Fruit fly (Drosophila melanogaster) whole organism, prepupa: Measurements from ENCODE around the gene gny.

ENCODE experiments used
- Blimp-1 ChIP-seq: fragments of 200-800 bp; sonication (Bioruptor generic); optimal IDR thresholded peaks from 3 replicates; lab custom pipeline; 2017; ENCODE audit warnings: missing biosample characterization, missing genetic modification characterization, mild to moderate bottlenecking, moderate library complexity, missing genetic modification reagents
- CG10669 ChIP-seq: fragments of 200-800 bp; sonication (Bioruptor generic); optimal IDR thresholded peaks from 3 replicates; lab custom pipeline; 2018; ENCODE audit warnings: missing biosample characterization, mild to moderate bottlenecking, missing genetic modification characterization, moderate library complexity
- CG11294 ChIP-seq: fragments of 200-800 bp; sonication (Bioruptor generic); IDR thresholded peaks from 2 replicates; pipeline ENCODE4 v1.3.6; 2022; ENCODE audit warnings: missing biosample characterization, missing genetic modification characterization
- CG11762 ChIP-seq: fragments of 200-800 bp; sonication (Bioruptor generic); optimal IDR thresholded peaks from 3 replicates; lab custom pipeline; 2016; ENCODE audit warnings: missing biosample characterization, missing genetic modification characterization; ENCODE audit not compliant: insufficient read depth
- CG11902 ChIP-seq: fragments of 200-800 bp; sonication (Bioruptor generic); optimal IDR thresholded peaks from 3 replicates; lab custom pipeline; 2016; ENCODE audit warnings: missing biosample characterization, missing genetic modification characterization
- CG15336 ChIP-seq: fragments of 200-800 bp; sonication (Bioruptor generic); IDR thresholded peaks from 2 replicates; pipeline ENCODE4 v1.3.6; 2022; ENCODE audit warnings: missing biosample characterization, missing genetic modification characterization
- CG1621 ChIP-seq: fragments of 200-800 bp; sonication (Bioruptor generic); optimal IDR thresholded peaks from 3 replicates; lab custom pipeline; 2018; ENCODE audit warnings: missing biosample characterization, mild to moderate bottlenecking, missing genetic modification characterization
- CG16779 ChIP-seq: fragments of 200-800 bp; sonication (Bioruptor generic); optimal IDR thresholded peaks from 3 replicates; lab custom pipeline; 2017; ENCODE audit warnings: missing biosample characterization, mild to moderate bottlenecking, missing genetic modification characterization
- CG3032 ChIP-seq: fragments of 200-800 bp; optimal IDR thresholded peaks from 2 replicates; lab custom pipeline; 2019; ENCODE audit warnings: missing biosample characterization, mild to moderate bottlenecking, missing genetic modification characterization, moderate library complexity
- CG31627 ChIP-seq: fragments of 200-800 bp; sonication (Bioruptor generic); optimal IDR thresholded peaks from 3 replicates; lab custom pipeline; 2016; ENCODE audit warnings: missing biosample characterization, missing genetic modification characterization
- CG34406 ChIP-seq: fragments of 200-800 bp; sonication (Bioruptor generic); optimal IDR thresholded peaks from 3 replicates; lab custom pipeline; 2016; ENCODE audit warnings: missing biosample characterization, missing genetic modification characterization
- CG3919 ChIP-seq: fragments of 200-800 bp; sonication (Bioruptor generic); optimal IDR thresholded peaks from 3 replicates; lab custom pipeline; 2016; ENCODE audit warnings: missing biosample characterization, missing genetic modification characterization
- CG4318 ChIP-seq: fragments of 200-800 bp; sonication (Bioruptor generic); optimal IDR thresholded peaks from 3 replicates; lab custom pipeline; 2017; ENCODE audit warnings: missing biosample characterization, mild to moderate bottlenecking, missing genetic modification characterization
- CG6163 ChIP-seq: fragments of 200-800 bp; sonication (Bioruptor generic); IDR thresholded peaks from 3 replicates; pipeline ENCODE4 v1.3.6; 2022; ENCODE audit warnings: missing biosample characterization, missing genetic modification characterization
- CG6276 ChIP-seq: fragments of 200-800 bp; sonication (Bioruptor generic); optimal IDR thresholded peaks from 2 replicates; lab custom pipeline; 2017; ENCODE audit warnings: missing biosample characterization, mild to moderate bottlenecking, missing genetic modification characterization
- CG6792 ChIP-seq: fragments of 200-800 bp; sonication (Bioruptor generic); optimal IDR thresholded peaks from 3 replicates; lab custom pipeline; 2016; ENCODE audit warnings: missing biosample characterization, missing genetic modification characterization
- CG6808 ChIP-seq: fragments of 200-800 bp; sonication (Bioruptor generic); optimal IDR thresholded peaks from 3 replicates; lab custom pipeline; 2017; ENCODE audit warnings: missing biosample characterization, missing genetic modification characterization, mild to moderate bottlenecking, moderate library complexity, missing genetic modification reagents
- CG6854 ChIP-seq: fragments of 200-800 bp; sonication (Bioruptor generic); optimal IDR thresholded peaks from 2 replicates; lab custom pipeline; 2017; ENCODE audit warnings: missing biosample characterization, mild to moderate bottlenecking, missing genetic modification characterization
- CG7368 ChIP-seq: fragments of 200-800 bp; sonication (Bioruptor generic); optimal IDR thresholded peaks from 3 replicates; lab custom pipeline; 2016; ENCODE audit warnings: missing biosample characterization, missing genetic modification characterization
- CG8119 ChIP-seq: fragments of 200-800 bp; sonication (Bioruptor generic); IDR thresholded peaks from 3 replicates; pipeline ENCODE4 v1.3.6; 2022; ENCODE audit warnings: missing biosample characterization, missing genetic modification characterization
- CG8319 ChIP-seq: fragments of 200-800 bp; sonication (Bioruptor generic); optimal IDR thresholded peaks from 3 replicates; lab custom pipeline; 2016; ENCODE audit warnings: missing biosample characterization, missing genetic modification characterization
- CG8632 ChIP-seq: fragments of 200-800 bp; sonication (Bioruptor generic); optimal IDR thresholded peaks from 3 replicates; lab custom pipeline; 2016; ENCODE audit warnings: missing biosample characterization, missing genetic modification characterization
- CG9139 ChIP-seq: fragments of 200-800 bp; sonication (Bioruptor generic); optimal IDR thresholded peaks from 3 replicates; lab custom pipeline; 2017; ENCODE audit warnings: missing biosample characterization, mild to moderate bottlenecking, missing genetic modification characterization
- Eip93F ChIP-seq: fragments of 200-800 bp; sonication (Bioruptor generic); optimal IDR thresholded peaks from 2 replicates; lab custom pipeline; 2016; ENCODE audit warnings: missing biosample characterization, mild to moderate bottlenecking, missing genetic modification characterization
- Gug ChIP-seq: fragments of 200-800 bp; sonication (Bioruptor generic); IDR thresholded peaks from 2 replicates; pipeline ENCODE4 v1.3.6; 2022; ENCODE audit warnings: missing biosample characterization, missing genetic modification characterization
- Lpt ChIP-seq: fragments of 200-800 bp; sonication (Bioruptor generic); optimal IDR thresholded peaks from 3 replicates; lab custom pipeline; 2016; ENCODE audit warnings: missing biosample characterization, missing genetic modification characterization
- Met ChIP-seq: fragments of 200-800 bp; sonication (Bioruptor generic); optimal IDR thresholded peaks from 3 replicates; lab custom pipeline; 2016; ENCODE audit warnings: missing biosample characterization, missing genetic modification characterization
- OdsH ChIP-seq: fragments of 200-800 bp; sonication (Bioruptor generic); optimal IDR thresholded peaks from 3 replicates; lab custom pipeline; 2016; ENCODE audit warnings: missing biosample characterization, missing genetic modification characterization
- Smox ChIP-seq: fragments of 200-800 bp; sonication (Bioruptor generic); optimal IDR thresholded peaks from 3 replicates; lab custom pipeline; 2016; ENCODE audit warnings: missing biosample characterization, missing genetic modification characterization
- Sox14 ChIP-seq: fragments of 200-800 bp; sonication (Bioruptor generic); optimal IDR thresholded peaks from 3 replicates; lab custom pipeline; 2016; ENCODE audit warnings: missing biosample characterization, missing genetic modification characterization
- achi ChIP-seq: fragments of 200-800 bp; sonication (Bioruptor generic); optimal IDR thresholded peaks from 3 replicates; lab custom pipeline; 2016; ENCODE audit warnings: missing biosample characterization, missing genetic modification characterization
- acj6 ChIP-seq: fragments of 200-800 bp; sonication (Bioruptor generic); optimal IDR thresholded peaks from 3 replicates; lab custom pipeline; 2016; ENCODE audit warnings: missing biosample characterization, missing genetic modification characterization
- cyc ChIP-seq: fragments of 200-800 bp; sonication (Bioruptor generic); optimal IDR thresholded peaks from 3 replicates; lab custom pipeline; 2016; ENCODE audit warnings: missing biosample characterization, missing genetic modification characterization
- dac ChIP-seq: fragments of 200-800 bp; sonication (Bioruptor generic); optimal IDR thresholded peaks from 2 replicates; lab custom pipeline; 2017; ENCODE audit warnings: missing biosample characterization, mild to moderate bottlenecking, missing genetic modification characterization
- dsx ChIP-seq: fragments of 200-800 bp; optimal IDR thresholded peaks from 3 replicates; lab custom pipeline; 2019; ENCODE audit warnings: missing biosample characterization, mild to moderate bottlenecking, missing genetic modification characterization, moderate library complexity; ENCODE audit not compliant: poor library complexity, severe bottlenecking
- eg ChIP-seq: fragments of 200-800 bp; sonication (Bioruptor generic); IDR thresholded peaks from 3 replicates; pipeline ENCODE4 v1.3.6; 2022; ENCODE audit warnings: missing biosample characterization, missing genetic modification characterization
- esn ChIP-seq: fragments of 200-800 bp; sonication (Bioruptor generic); optimal IDR thresholded peaks from 2 replicates; lab custom pipeline; 2016; ENCODE audit warnings: missing biosample characterization, mild to moderate bottlenecking, missing genetic modification characterization, moderate library complexity
- fd59A ChIP-seq: fragments of 200-800 bp; sonication (Bioruptor generic); optimal IDR thresholded peaks from 2 replicates; lab custom pipeline; 2017; ENCODE audit warnings: missing biosample characterization, mild to moderate bottlenecking, missing genetic modification characterization, missing genetic modification reagents
- fd85E ChIP-seq: fragments of 200-800 bp; sonication (Bioruptor generic); optimal IDR thresholded peaks from 3 replicates; lab custom pipeline; 2016; ENCODE audit warnings: missing biosample characterization, missing genetic modification characterization
- fkh ChIP-seq: fragments of 200-800 bp; sonication (Bioruptor generic); optimal IDR thresholded peaks from 3 replicates; lab custom pipeline; 2017; ENCODE audit warnings: missing biosample characterization, mild to moderate bottlenecking, missing genetic modification characterization, moderate library complexity
- lz ChIP-seq: fragments of 200-800 bp; sonication (Bioruptor generic); optimal IDR thresholded peaks from 3 replicates; lab custom pipeline; 2016; ENCODE audit warnings: missing biosample characterization, missing genetic modification characterization
- net ChIP-seq: fragments of 200-800 bp; sonication (Bioruptor generic); optimal IDR thresholded peaks from 3 replicates; lab custom pipeline; 2016; ENCODE audit warnings: missing biosample characterization, missing genetic modification characterization
- pdm3 ChIP-seq: fragments of 200-800 bp; sonication (Bioruptor generic); optimal IDR thresholded peaks from 3 replicates; lab custom pipeline; 2016; ENCODE audit warnings: missing biosample characterization, missing genetic modification characterization
- salr ChIP-seq, 2 experiments: fragments of 200-800 bp; sonication (Bioruptor generic); optimal IDR thresholded peaks; 3 replicates each; lab custom pipeline; 2016 to 2018; ENCODE audit warnings: missing biosample characterization in 2 of 2, missing genetic modification characterization in 2 of 2, mild to moderate bottlenecking in 1 of 2
- spab ChIP-seq: fragments of 200-800 bp; sonication (Bioruptor generic); optimal IDR thresholded peaks from 2 replicates; lab custom pipeline; 2017; ENCODE audit warnings: missing biosample characterization, mild to moderate bottlenecking, missing genetic modification characterization, missing genetic modification reagents
- svp ChIP-seq: fragments of 200-800 bp; sonication (Bioruptor generic); peaks from one replicate; lab custom pipeline; 2016; ENCODE audit warnings: missing biosample characterization, missing genetic modification characterization
- topi ChIP-seq: fragments of 200-800 bp; sonication (Bioruptor generic); optimal IDR thresholded peaks from 3 replicates; lab custom pipeline; 2016; ENCODE audit warnings: missing biosample characterization, missing genetic modification characterization
- vri ChIP-seq: fragments of 200-800 bp; sonication (Bioruptor generic); optimal IDR thresholded peaks from 3 replicates; lab custom pipeline; 2016; ENCODE audit warnings: missing biosample characterization, mild to moderate bottlenecking, missing genetic modification characterization

Gene gny

dm6 chr2L:10426534-10427048 is 46.7 kb downstream of the gny start, which contains the start of the genes SmB and KdelR (continued):
- TF ChIP-seq CG8632 = no peak
- TF ChIP-seq dac (GFP tag; lab: Kevin White, UChicago) = no peak
- no peak for TF ChIP-seq spab
- TF ChIP-seq CG6276 (GFP tag; lab: Kevin White, UChicago) = no peak
- no peak for TF ChIP-seq CG7368
- TF ChIP-seq Sox14 (GFP tag; lab: Kevin White, UChicago) = no peak
- peak; percentile 81 for TF ChIP-seq fkh (GFP tag; lab: Kevin White, UChicago)
- TF ChIP-seq Eip93F (GFP tag; lab: Kevin White, UChicago) = no peak
- TF ChIP-seq Smox (GFP tag; lab: Kevin White, UChicago) = no peak
- no peak for TF ChIP-seq CG11902 (GFP tag; lab: Kevin White, UChicago)
- TF ChIP-seq svp (GFP tag; lab: Kevin White, UChicago) = no peak
- no peak for TF ChIP-seq fd59A (GFP tag; lab: Kevin White, UChicago)
- no peak for TF ChIP-seq Lpt (GFP tag; lab: Kevin White, UChicago)
- TF ChIP-seq Gug (GFP tag; lab: Robert Waterston, UW) = no peak
- no peak for TF ChIP-seq OdsH (GFP tag; lab: Kevin White, UChicago)
- no peak for TF ChIP-seq CG6854 (GFP tag; lab: Kevin White, UChicago)
- TF ChIP-seq cyc (GFP tag; lab: Kevin White, UChicago) = no peak
- TF ChIP-seq CG15336 (GFP tag; lab: Robert Waterston, UW) = no peak
- no peak for TF ChIP-seq salr (GFP tag; optimal IDR thresholded peaks at IDR 0.05; lab: Kevin White, UChicago)
- TF ChIP-seq CG9139 (GFP tag; lab: Kevin White, UChicago) = no peak
- no peak for TF ChIP-seq CG10669
- TF ChIP-seq CG8319 = no peak
- no peak for TF ChIP-seq CG11762 (GFP tag; lab: Kevin White, UChicago)
- TF ChIP-seq Met (GFP tag; lab: Kevin White, UChicago) = no peak
- no peak for TF ChIP-seq CG16779
- no peak for TF ChIP-seq CG8119
- peak; percentile 49 for TF ChIP-seq esn
- no peak for TF ChIP-seq topi (GFP tag; lab: Kevin White, UChicago)
- no peak for TF ChIP-seq net
- no peak for TF ChIP-seq vri (GFP tag; lab: Kevin White, UChicago)
- peak; percentile 39 for TF ChIP-seq CG1621 (tag; lab: Kevin White, UChicago)
- TF ChIP-seq CG6808 (GFP tag; lab: Kevin White, UChicago) = no peak
- TF ChIP-seq achi (GFP tag; lab: Kevin White, UChicago) = no peak

- TF ChIP-seq CG6792 (GFP tag; lab: Kevin White, UChicago) (peak; percentile 35), Lpt (GFP tag; lab: Kevin White, UChicago) (peak; percentile 4), CG6163 (GFP tag; lab: Robert Waterston, UW) (peak; percentile 31; the same call in 1 of the 3 replicates), net (no peak), acj6 (GFP tag; lab: Kevin White, UChicago) (peak; percentile 37), fkh (GFP tag; lab: Kevin White, UChicago) (no peak), Sox14 (GFP tag; lab: Kevin White, UChicago) (peak; percentile 22), CG15336 (GFP tag; lab: Robert Waterston, UW) (peak; percentile 69), CG34406 (GFP tag; lab: Kevin White, UChicago) (no peak), fd59A (GFP tag; lab: Kevin White, UChicago) (no peak), CG8119 (no peak; the same call in 1 of the 3 replicates), lz (GFP tag; lab: Kevin White, UChicago) (peak; percentile 65), Gug (GFP tag; lab: Robert Waterston, UW) (0 out of 2 replicates have a peak, but pooled peaks have one; percentile 9), OdsH (GFP tag; lab: Kevin White, UChicago) (peak; percentile 51), CG16779 (no peak), pdm3 (GFP tag; lab: Kevin White, UChicago) (no peak), fd85E (GFP tag; lab: Kevin White, UChicago) (no peak), CG31627 (GFP tag; lab: Kevin White, UChicago) (peak; percentile 16), CG3032 (tag; lab: Kevin White, UChicago) (peak; percentile 52), eg (GFP tag; lab: Robert Waterston, UW) (no peak; the same call in 2 of the 3 replicates), salr (GFP tag; optimal IDR thresholded peaks at IDR 0.05; lab: Kevin White, UChicago) (no peak), Blimp-1 (GFP tag; lab: Kevin White, UChicago) (no peak), CG6808 (GFP tag; lab: Kevin White, UChicago) (no peak), CG11902 (GFP tag; lab: Kevin White, UChicago) (no peak), CG8319 (no peak), CG3919 (no peak), CG11294 (GFP tag; lab: Robert Waterston, UW) (no peak), CG6854 (GFP tag; lab: Kevin White, UChicago) (no peak), dsx (GFP tag; lab: Kevin White, UChicago) (no peak), topi (GFP tag; lab: Kevin White, UChicago) (peak; percentile 45), CG4318 (GFP tag; lab: Kevin White, UChicago) (no peak), CG7368 (no peak), CG1621 (tag; lab: Kevin White, UChicago) (no peak)
These were observed 48.6 kb downstream of the gny start, which contains the start of gene CG5188 for dm6 chr2L:10428528-10428927. CG5188 (plus strand) TSS chr2L:10428829.
